Worm (Caenorhabditis elegans): Measurements from ENCODE around the gene E01G4.6.

E01G4.6 gene

DNA sequence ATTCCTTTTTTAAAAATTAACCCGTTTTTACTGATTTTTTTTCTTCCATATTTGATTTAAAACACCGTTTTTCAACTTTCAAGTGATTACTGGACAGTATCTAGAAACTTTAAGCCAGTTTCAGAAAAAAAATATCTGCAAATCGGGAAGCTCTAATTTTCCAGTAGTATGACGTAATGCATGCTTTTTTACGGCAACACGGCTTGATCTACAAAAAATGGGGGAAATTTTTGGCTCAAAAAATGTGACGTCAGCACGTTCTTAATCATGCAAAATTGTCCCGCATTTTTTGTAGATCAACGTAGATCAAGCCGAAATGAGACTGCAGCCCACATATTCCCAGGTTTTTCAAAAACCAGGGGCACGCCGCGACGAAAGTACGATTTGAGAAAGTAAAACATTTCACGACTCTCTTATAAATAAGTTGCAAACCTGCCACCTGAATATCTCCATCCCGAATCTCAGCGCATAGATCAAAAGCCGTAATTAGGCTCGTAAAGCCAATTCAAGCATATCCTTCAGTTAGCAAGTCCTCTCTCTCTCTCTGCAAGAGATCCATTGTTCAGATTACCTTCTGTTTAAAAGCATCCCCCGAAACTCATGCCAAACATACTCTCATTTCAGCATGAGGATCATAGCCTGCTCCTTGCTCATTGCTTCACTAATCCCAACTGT is at the start of gene E01G4.6:
E01G4.6 (plus strand) TSS at position 625 of the 675 bp plus-strand sequence.
- no peak for TF ChIP-seq ceh-43 (GFP tag; optimal IDR thresholded peaks at IDR 0.05)
- no peak for TF ChIP-seq ces-1 (GFP tag; optimal IDR thresholded peaks at IDR 0.05)
- no peak for TF ChIP-seq lin-32 (GFP tag; optimal IDR thresholded peaks at IDR 0.05)
- TF ChIP-seq unc-62 (GFP tag; optimal IDR thresholded peaks at IDR 0.05): no peak
- TF ChIP-seq nhr-28 (tag; optimal IDR thresholded peaks at IDR 0.05): no peak
- TF ChIP-seq bed-3 (GFP tag; optimal IDR thresholded peaks at IDR 0.05): no peak
- peak; percentile 68 for TF ChIP-seq zip-8 (tag; optimal IDR thresholded peaks at IDR 0.05)
- no peak for TF ChIP-seq blmp-1 (tag; optimal IDR thresholded peaks at IDR 0.05)

DNA sequence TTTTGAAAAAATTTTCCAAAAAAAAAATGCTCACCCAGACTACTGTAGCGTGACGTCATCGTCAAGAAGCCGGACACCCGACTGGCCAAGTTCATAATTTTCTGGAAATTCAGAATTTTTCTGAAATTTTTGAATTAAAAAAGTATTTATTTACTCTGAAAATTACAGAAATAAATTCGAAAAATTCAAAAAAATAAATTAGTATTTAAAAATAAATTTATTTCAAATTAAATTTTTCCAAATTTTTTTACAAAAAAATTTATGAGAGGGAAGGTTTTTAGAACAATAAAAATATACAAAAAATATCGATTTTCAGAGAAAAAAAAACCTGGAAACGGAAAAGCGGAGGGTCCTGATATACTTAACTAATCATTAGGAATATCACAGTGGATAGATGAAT is 45.5 kb upstream of the E01G4.6 start, which contains the start of gene Y48E1C.4:
Y48E1C.4 (minus strand) TSS at position 101 of the 400 bp plus-strand sequence.
- no peak for TF ChIP-seq ham-2 (GFP tag; optimal IDR thresholded peaks at IDR 0.05)
- TF ChIP-seq sptf-1 (tag; optimal IDR thresholded peaks at IDR 0.05): no peak
- no peak for TF ChIP-seq ceh-39 (tag; optimal IDR thresholded peaks at IDR 0.05)
- TF ChIP-seq unc-62 (GFP tag; optimal IDR thresholded peaks at IDR 0.05): no peak
- no peak for TF ChIP-seq bed-3 (GFP tag; optimal IDR thresholded peaks at IDR 0.05)
- no peak for TF ChIP-seq ceh-43 (GFP tag; optimal IDR thresholded peaks at IDR 0.05)
- TF ChIP-seq sem-2 (GFP tag; optimal IDR thresholded peaks at IDR 0.05): no peak
- TF ChIP-seq mep-1 (tag; optimal IDR thresholded peaks at IDR 0.05): no peak
- no peak for TF ChIP-seq ztf-11 (tag; optimal IDR thresholded peaks at IDR 0.05)
- no peak for TF ChIP-seq nhr-12 (tag; optimal IDR thresholded peaks at IDR 0.05)
- no peak for TF ChIP-seq ces-1 (GFP tag; optimal IDR thresholded peaks at IDR 0.05)
- TF ChIP-seq elt-3 (tag; optimal IDR thresholded peaks at IDR 0.05): no peak
- TF ChIP-seq flh-1 (GFP tag; optimal IDR thresholded peaks at IDR 0.05): no peak
- TF ChIP-seq zip-8 (tag; optimal IDR thresholded peaks at IDR 0.05): no peak

ce11 chrII:13444307-13444706 is 37.9 kb upstream of the E01G4.6 start:
- TF ChIP-seq snpc-4 (tag; optimal IDR thresholded peaks at IDR 0.05): no peak
- no peak for TF ChIP-seq unc-39 (tag; optimal IDR thresholded peaks at IDR 0.05)
- TF ChIP-seq M03D4.4 (tag; optimal IDR thresholded peaks at IDR 0.05): no peak
- TF ChIP-seq zip-8 (tag; optimal IDR thresholded peaks at IDR 0.05): no peak
- no peak for TF ChIP-seq drap-1 (GFP tag; optimal IDR thresholded peaks at IDR 0.05)

DNA sequence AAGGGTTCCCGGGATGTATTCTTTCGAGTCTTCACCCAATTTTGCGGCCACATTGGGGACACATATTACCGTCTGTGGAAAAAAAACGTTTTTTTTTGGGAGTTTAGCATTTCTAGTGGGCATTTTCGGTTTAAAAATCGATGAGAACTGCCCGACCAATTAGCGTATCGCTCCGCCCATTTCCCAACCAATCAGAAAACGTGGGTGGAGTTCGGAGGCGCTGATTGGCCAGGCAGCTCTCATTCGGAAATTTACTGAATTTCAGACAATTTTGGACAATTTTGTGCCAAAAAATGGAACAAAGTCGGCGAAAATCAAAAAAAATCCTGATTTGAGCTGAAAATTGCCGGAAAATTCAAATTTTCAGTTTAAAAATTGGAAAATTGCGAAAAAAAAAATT is 35.6 kb upstream of the E01G4.6 start:
- TF ChIP-seq unc-39 (tag; optimal IDR thresholded peaks at IDR 0.05): no peak
- no peak for TF ChIP-seq lin-32 (GFP tag; optimal IDR thresholded peaks at IDR 0.05)
- TF ChIP-seq sem-2 (GFP tag; optimal IDR thresholded peaks at IDR 0.05): no peak
- TF ChIP-seq hlh-1 (tag; optimal IDR thresholded peaks at IDR 0.05): no peak
- TF ChIP-seq blmp-1 (tag; optimal IDR thresholded peaks at IDR 0.05): no peak
- no peak for TF ChIP-seq nhr-76 (tag; optimal IDR thresholded peaks at IDR 0.05)
- TF ChIP-seq nhr-28 (tag; optimal IDR thresholded peaks at IDR 0.05): no peak
- no peak for TF ChIP-seq elt-3 (tag; optimal IDR thresholded peaks at IDR 0.05)
- no peak for TF ChIP-seq mep-1 (tag; optimal IDR thresholded peaks at IDR 0.05)
- no peak for TF ChIP-seq ceh-39 (tag; optimal IDR thresholded peaks at IDR 0.05)
- TF ChIP-seq ham-2 (GFP tag; optimal IDR thresholded peaks at IDR 0.05): no peak
- no peak for TF ChIP-seq ceh-83 (GFP tag; optimal IDR thresholded peaks at IDR 0.05)

DNA sequence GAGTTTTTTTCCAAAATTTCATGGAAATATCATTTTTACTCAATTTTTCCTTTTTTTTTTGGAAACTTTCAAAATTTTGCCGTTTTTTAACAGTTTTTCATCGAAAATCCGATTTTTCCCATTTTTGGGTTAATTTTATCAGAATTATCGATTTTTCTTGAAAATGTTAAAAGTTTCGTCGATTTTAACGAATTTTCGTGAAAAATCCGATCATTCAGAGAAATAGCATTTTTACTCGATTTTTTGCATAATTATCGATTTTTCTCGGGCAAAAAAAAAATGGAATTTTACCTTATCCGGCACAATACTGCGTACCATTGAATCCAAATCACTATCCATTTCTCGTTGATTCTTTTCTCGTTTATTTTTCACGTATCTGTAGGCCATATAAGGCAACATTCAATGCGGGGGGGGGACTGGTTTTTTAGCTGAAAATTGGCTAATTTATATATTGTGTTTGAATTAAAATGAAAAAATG is 35.0 kb upstream of the E01G4.6 start, which contains the start of gene tbc-14:
tbc-14 (minus strand) TSS at position 428 of the 478 bp plus-strand sequence.
- no peak for TF ChIP-seq tbx-8 (GFP tag; optimal IDR thresholded peaks at IDR 0.05)
- no peak for TF ChIP-seq lin-32 (GFP tag; optimal IDR thresholded peaks at IDR 0.05)
- TF ChIP-seq ztf-11 (tag; optimal IDR thresholded peaks at IDR 0.05): no peak
- TF ChIP-seq unc-39 (tag; optimal IDR thresholded peaks at IDR 0.05): no peak
- no peak for TF ChIP-seq bed-3 (GFP tag; optimal IDR thresholded peaks at IDR 0.05)
- no peak for TF ChIP-seq nhr-76 (tag; optimal IDR thresholded peaks at IDR 0.05)
- TF ChIP-seq lsy-2 (tag; optimal IDR thresholded peaks at IDR 0.05): no peak
- no peak for TF ChIP-seq elt-1 (tag; optimal IDR thresholded peaks at IDR 0.05; ENCODE audit: borderline replicate concordance, insufficient read depth)
- TF ChIP-seq nhr-12 (tag; optimal IDR thresholded peaks at IDR 0.05): no peak
- no peak for TF ChIP-seq elt-3 (tag; optimal IDR thresholded peaks at IDR 0.05)
- TF ChIP-seq mls-2 (tag; optimal IDR thresholded peaks at IDR 0.05): no peak
- no peak for TF ChIP-seq mab-5 (tag; optimal IDR thresholded peaks at IDR 0.05)
- TF ChIP-seq cnd-1 (tag; optimal IDR thresholded peaks at IDR 0.05): no peak
- no peak for TF ChIP-seq blmp-1 (tag; optimal IDR thresholded peaks at IDR 0.05)
- TF ChIP-seq pha-4 (tag; optimal IDR thresholded peaks at IDR 0.05): no peak
- no peak for TF ChIP-seq ceh-83 (GFP tag; optimal IDR thresholded peaks at IDR 0.05)
